Worm (Caenorhabditis elegans) whole organism, early embryonic: ENCODE results near the gene Y105C5B.25.

Source experiments
- B0310.2 ChIP-seq: sonication (generic microtip); optimal IDR thresholded peaks from 2 replicates; lab custom pipeline; 2016; ENCODE audit warnings: mild to moderate bottlenecking, missing genetic modification characterization, missing compliant biosample characterization
- ama-1 ChIP-seq: fragments of 150-350 bp; optimal IDR thresholded peaks from 2 replicates; lab custom pipeline; 2014
- ceh-13 ChIP-seq: fragments of 200-800 bp; sonication (Bioruptor generic); optimal IDR thresholded peaks from 2 replicates; lab custom pipeline; 2018; ENCODE audit warnings: mild to moderate bottlenecking, missing genetic modification characterization, missing compliant biosample characterization
- ceh-36 ChIP-seq: sonication (generic microtip); optimal IDR thresholded peaks from 2 replicates; lab custom pipeline; 2016; ENCODE audit warnings: missing genetic modification characterization, inconsistent platforms, missing compliant biosample characterization
- flt-1 ChIP-seq: fragments of 200-800 bp; sonication (Bioruptor generic); IDR thresholded peaks from 2 replicates; pipeline ENCODE4 v1.3.6; 2022; ENCODE audit warnings: missing genetic modification characterization, missing compliant biosample characterization
- hmbx-1 ChIP-seq: sonication (generic microtip); optimal IDR thresholded peaks from 2 replicates; lab custom pipeline; 2016; ENCODE audit warnings: mild to moderate bottlenecking, missing genetic modification characterization, missing compliant biosample characterization
- hmg-4 ChIP-seq: fragments of 200-800 bp; sonication (Bioruptor generic); optimal IDR thresholded peaks from 2 replicates; lab custom pipeline; 2018; ENCODE audit warnings: mild to moderate bottlenecking, missing genetic modification characterization, missing compliant biosample characterization
- pes-1 ChIP-seq: fragments of 200-800 bp; sonication (Bioruptor generic); IDR thresholded peaks from 2 replicates; pipeline ENCODE4 v1.3.6; 2022; ENCODE audit warnings: missing genetic modification reagents, missing genetic modification characterization, missing compliant biosample characterization
- sea-1 ChIP-seq: fragments of 200-800 bp; sonication (Bioruptor generic); conservative IDR thresholded peaks from 2 replicates; pipeline ENCODE4 v1.3.6; 2022; ENCODE audit warnings: missing genetic modification characterization, missing compliant biosample characterization
- tbx-11 ChIP-seq: fragments of 200-800 bp; sonication (Bioruptor generic); IDR thresholded peaks from 2 replicates; pipeline ENCODE4 v1.3.6; 2022; ENCODE audit warnings: missing genetic modification characterization, missing compliant biosample characterization
- tbx-37 ChIP-seq: fragments of 200-800 bp; sonication (Bioruptor generic); conservative IDR thresholded peaks from 2 replicates; pipeline ENCODE4 v1.3.6; 2022; ENCODE audit warnings: missing genetic modification reagents, missing genetic modification characterization, missing compliant biosample characterization
- tra-4 ChIP-seq: sonication (generic microtip); optimal IDR thresholded peaks from 2 replicates; lab custom pipeline; 2017; ENCODE audit warnings: missing genetic modification characterization, missing compliant biosample characterization

ce11 chrIV:16170606-16171033, 23.7 kb upstream of the Y105C5B.25 start, which contains the start of gene gln-3:
- no peak for TF ChIP-seq B0310.2 (tag; lab: Kevin White, UChicago)
- TF ChIP-seq ceh-13 = no peak
- no peak for TF ChIP-seq ama-1 (lab: Kevin White, UChicago)
- TF ChIP-seq hmg-4 (GFP tag; lab: Kevin White, UChicago) = no peak
- TF ChIP-seq hmbx-1 (tag; lab: Kevin White, UChicago) = no peak
- TF ChIP-seq tbx-37 (GFP tag; lab: Robert Waterston, UW) = no peak
- TF ChIP-seq tbx-11 (GFP tag; lab: Robert Waterston, UW) = no peak
- TF ChIP-seq tra-4 (tag; lab: Kevin White, UChicago) = no peak
- TF ChIP-seq sea-1 (GFP tag; lab: Robert Waterston, UW) = no peak
- no peak for TF ChIP-seq pes-1 (GFP tag; lab: Robert Waterston, UW)
- no peak for TF ChIP-seq ceh-36 (tag; lab: Kevin White, UChicago)
- TF ChIP-seq flt-1 (GFP tag; lab: Robert Waterston, UW) = no peak
